Fruit fly (Drosophila melanogaster) whole organism, embryonic: ENCODE measurements around the gene Crys.

ENCODE experiments used
- Atf-2 ChIP-seq: fragments of 200-800 bp; sonication (Bioruptor generic); optimal IDR thresholded peaks from 2 replicates; lab custom pipeline; 2016; ENCODE audit warnings: missing biosample characterization, missing genetic modification characterization
- CG10543 ChIP-seq: fragments of 200-800 bp; sonication (Bioruptor generic); optimal IDR thresholded peaks from 3 replicates; lab custom pipeline; 2017; ENCODE audit warnings: missing biosample characterization, mild to moderate bottlenecking, missing genetic modification characterization, moderate library complexity
- CG10979 ChIP-seq: fragments of 200-800 bp; sonication (Bioruptor generic); optimal IDR thresholded peaks from 2 replicates; lab custom pipeline; 2018; ENCODE audit warnings: missing biosample characterization, mild to moderate bottlenecking, missing genetic modification characterization, moderate library complexity
- CG11504 ChIP-seq: fragments of 200-800 bp; sonication (Bioruptor generic); optimal IDR thresholded peaks from 3 replicates; lab custom pipeline; 2019; ENCODE audit warnings: missing biosample characterization, mild to moderate bottlenecking, missing genetic modification characterization, moderate library complexity
- CG12769 ChIP-seq: fragments of 200-800 bp; sonication (Bioruptor generic); optimal IDR thresholded peaks from 2 replicates; lab custom pipeline; 2019; ENCODE audit warnings: missing biosample characterization, mild to moderate bottlenecking, missing genetic modification characterization, moderate library complexity
- CG12942 ChIP-seq: fragments of 200-800 bp; sonication (Bioruptor generic); optimal IDR thresholded peaks from 3 replicates; lab custom pipeline; 2016; ENCODE audit warnings: missing biosample characterization, missing genetic modification characterization
- CG13296 ChIP-seq: fragments of 200-800 bp; sonication (Bioruptor generic); optimal IDR thresholded peaks from 3 replicates; lab custom pipeline; 2018; ENCODE audit warnings: missing biosample characterization, mild to moderate bottlenecking, missing genetic modification characterization
- CG14667 ChIP-seq: fragments of 200-800 bp; sonication (Bioruptor generic); IDR thresholded peaks from 2 replicates; pipeline ENCODE4 v1.3.6; 2022; ENCODE audit warnings: missing biosample characterization, missing genetic modification characterization
- CG17361 ChIP-seq: fragments of 200-800 bp; sonication (Bioruptor generic); IDR thresholded peaks from 3 replicates; pipeline ENCODE4 v1.3.6; 2022; ENCODE audit warnings: missing biosample characterization, missing genetic modification characterization
- CG18764 ChIP-seq: fragments of 200-800 bp; sonication (Bioruptor generic); optimal IDR thresholded peaks from 3 replicates; lab custom pipeline; 2016; ENCODE audit warnings: missing biosample characterization, missing genetic modification characterization
- CG2120 ChIP-seq: fragments of 200-800 bp; sonication (Bioruptor generic); optimal IDR thresholded peaks from 3 replicates; lab custom pipeline; 2016; ENCODE audit warnings: missing biosample characterization, missing genetic modification characterization
- CG2678 ChIP-seq: fragments of 200-800 bp; sonication (Bioruptor generic); optimal IDR thresholded peaks from 3 replicates; lab custom pipeline; 2019; ENCODE audit warnings: missing biosample characterization, mild to moderate bottlenecking, missing genetic modification characterization, moderate library complexity
- CG2889 ChIP-seq: fragments of 200-800 bp; sonication (Bioruptor generic); IDR thresholded peaks from 3 replicates; pipeline ENCODE4 v1.3.6; 2022; ENCODE audit warnings: missing biosample characterization, missing genetic modification characterization
- CG32532 ChIP-seq: fragments of 200-800 bp; sonication (Bioruptor generic); IDR thresholded peaks from 2 replicates; pipeline ENCODE4 v1.3.6; 2022; ENCODE audit warnings: missing biosample characterization, missing genetic modification characterization
- CG4424 ChIP-seq: fragments of 200-800 bp; sonication (Bioruptor generic); optimal IDR thresholded peaks from 3 replicates; lab custom pipeline; 2016; ENCODE audit warnings: missing biosample characterization, missing genetic modification characterization
- CG6813 ChIP-seq: fragments of 200-800 bp; sonication (Bioruptor generic); optimal IDR thresholded peaks from 2 replicates; lab custom pipeline; 2017; ENCODE audit warnings: missing biosample characterization, missing genetic modification characterization, mild to moderate bottlenecking, moderate library complexity, missing genetic modification reagents
- CG7839 ChIP-seq: fragments of 200-800 bp; sonication (Bioruptor generic); optimal IDR thresholded peaks from 3 replicates; lab custom pipeline; 2018; ENCODE audit warnings: missing biosample characterization, mild to moderate bottlenecking, missing genetic modification characterization, moderate library complexity
- CG8290 ChIP-seq, 3 experiments: fragments of 200-800 bp; sonication (Bioruptor generic); optimal IDR thresholded peaks; 2 replicates each; lab custom pipeline; 2016 to 2019; ENCODE audit warnings: missing biosample characterization in 3 of 3, missing genetic modification characterization in 3 of 3, mild to moderate bottlenecking in 2 of 3, moderate library complexity in 1 of 3
- CG8388 ChIP-seq: fragments of 200-800 bp; sonication (Bioruptor generic); optimal IDR thresholded peaks from 2 replicates; lab custom pipeline; 2019; ENCODE audit warnings: missing biosample characterization, mild to moderate bottlenecking, missing genetic modification characterization, moderate library complexity
- Doc2 ChIP-seq: fragments of 200-800 bp; sonication (Bioruptor generic); IDR thresholded peaks from 2 replicates; pipeline ENCODE4 v1.3.6; 2022; ENCODE audit warnings: missing biosample characterization, missing genetic modification characterization
- Eip74EF ChIP-seq, 2 experiments: fragments of 200-800 bp in 1 of 2; fragments of >200 bp in 1 of 2; sonication (Bioruptor generic) in 1 of 2; optimal IDR thresholded peaks; 2 replicates each; lab custom pipeline; 2017 to 2019; ENCODE audit warnings: missing biosample characterization in 2 of 2, missing genetic modification characterization in 2 of 2, mild to moderate bottlenecking in 1 of 2, moderate library complexity in 1 of 2
- Elba2 ChIP-seq: fragments of 200-800 bp; sonication (Bioruptor generic); optimal IDR thresholded peaks from 3 replicates; lab custom pipeline; 2016; ENCODE audit warnings: missing biosample characterization, missing genetic modification characterization
- Hey ChIP-seq: fragments of 200-800 bp; sonication (Bioruptor generic); optimal IDR thresholded peaks from 3 replicates; lab custom pipeline; 2018; ENCODE audit warnings: missing biosample characterization, mild to moderate bottlenecking, missing genetic modification characterization
- Hr3 ChIP-seq: fragments of 200-800 bp; sonication (Bioruptor generic); optimal IDR thresholded peaks from 3 replicates; lab custom pipeline; 2016; ENCODE audit warnings: missing biosample characterization, missing genetic modification characterization
- Hr51 ChIP-seq, 2 experiments: fragments of 200-800 bp; sonication (Bioruptor generic); optimal IDR thresholded peaks; 2 replicates in 1 of 2; 3 replicates in 1 of 2; lab custom pipeline; 2016 to 2018; ENCODE audit warnings: missing biosample characterization in 2 of 2, missing genetic modification characterization in 2 of 2, mild to moderate bottlenecking in 1 of 2, moderate library complexity in 1 of 2
- Oli ChIP-seq: fragments of 200-800 bp; sonication (Bioruptor generic); optimal IDR thresholded peaks from 2 replicates; lab custom pipeline; 2018; ENCODE audit warnings: missing biosample characterization, mild to moderate bottlenecking, missing genetic modification characterization, moderate library complexity
- Sry-β ChIP-seq: fragments of 200-800 bp; sonication (Bioruptor generic); optimal IDR thresholded peaks from 2 replicates; lab custom pipeline; 2018; ENCODE audit warnings: missing biosample characterization, mild to moderate bottlenecking, missing genetic modification characterization, moderate library complexity
- Ssrp ChIP-seq: fragments of 200-800 bp; sonication (Bioruptor generic); optimal IDR thresholded peaks from 2 replicates; lab custom pipeline; 2018; ENCODE audit warnings: missing biosample characterization, mild to moderate bottlenecking, missing genetic modification characterization, moderate library complexity
- chn ChIP-seq: fragments of 200-800 bp; sonication (Bioruptor generic); optimal IDR thresholded peaks from 2 replicates; lab custom pipeline; 2016; ENCODE audit warnings: missing biosample characterization, missing genetic modification characterization
- gce ChIP-seq: fragments of 200-800 bp; sonication (Bioruptor generic); IDR thresholded peaks from 3 replicates; pipeline ENCODE4 v1.3.6; 2022; ENCODE audit warnings: missing biosample characterization, missing genetic modification characterization
- hbn ChIP-seq: fragments of 200-800 bp; sonication (Bioruptor generic); IDR thresholded peaks from 2 replicates; pipeline ENCODE4 v1.3.6; 2022; ENCODE audit warnings: missing biosample characterization, missing genetic modification characterization; ENCODE audit not compliant: partially characterized antibody
- hkb ChIP-seq, 2 experiments: fragments of 200-800 bp in 1 of 2; fragments of >200 bp in 1 of 2; sonication (Bioruptor generic) in 1 of 2; IDR thresholded peaks in 1 of 2; optimal IDR thresholded peaks in 1 of 2; 2 replicates each; pipeline versions ENCODE4 v1.3.6 to Lab custom; 2017 to 2022; ENCODE audit warnings: missing biosample characterization in 1 of 2, missing genetic modification characterization in 1 of 2
- insv ChIP-seq, 2 experiments: fragments of 200-800 bp; sonication (Bioruptor generic); optimal IDR thresholded peaks; 3 replicates each; lab custom pipeline; 2016 to 2018; ENCODE audit warnings: missing biosample characterization in 2 of 2, missing genetic modification characterization in 2 of 2
- lola ChIP-seq, 3 experiments: fragments of >200 bp in 2 of 3; fragments of 200-800 bp in 1 of 3; sonication (Bioruptor generic) in 1 of 3; optimal IDR thresholded peaks; 2 replicates each; lab custom pipeline; 2017 to 2019; ENCODE audit warnings: missing biosample characterization in 3 of 3, missing genetic modification characterization in 3 of 3, mild to moderate bottlenecking in 1 of 3, moderate library complexity in 1 of 3
- lov ChIP-seq, 2 experiments: fragments of 200-800 bp in 1 of 2; fragments of >200 bp in 1 of 2; sonication (Bioruptor generic) in 1 of 2; IDR thresholded peaks in 1 of 2; optimal IDR thresholded peaks in 1 of 2; 2 replicates in 1 of 2; 3 replicates in 1 of 2; pipeline versions ENCODE4 v1.3.6 to Lab custom; 2017 to 2022; ENCODE audit warnings: missing biosample characterization in 1 of 2, missing genetic modification characterization in 1 of 2
- luna ChIP-seq: fragments of 200-800 bp; sonication (Bioruptor generic); optimal IDR thresholded peaks from 2 replicates; lab custom pipeline; 2016; ENCODE audit warnings: missing biosample characterization, missing genetic modification characterization
- nom ChIP-seq: fragments of 200-800 bp; sonication (Bioruptor generic); optimal IDR thresholded peaks from 2 replicates; lab custom pipeline; 2017; ENCODE audit warnings: missing biosample characterization, missing genetic modification characterization, mild to moderate bottlenecking, moderate library complexity, missing genetic modification reagents
- odd ChIP-seq: fragments of 200-800 bp; sonication (Bioruptor generic); optimal IDR thresholded peaks from 2 replicates; lab custom pipeline; 2017; ENCODE audit warnings: missing biosample characterization, mild to moderate bottlenecking, missing genetic modification characterization
- org-1 ChIP-seq: fragments of 200-800 bp; sonication (Bioruptor generic); optimal IDR thresholded peaks from 2 replicates; lab custom pipeline; 2017; ENCODE audit warnings: missing biosample characterization, missing genetic modification characterization
- pita ChIP-seq: fragments of 200-800 bp; sonication (Bioruptor generic); optimal IDR thresholded peaks from 2 replicates; lab custom pipeline; 2017; ENCODE audit warnings: missing biosample characterization, mild to moderate bottlenecking, missing genetic modification characterization
- pzg ChIP-seq: fragments of 200-800 bp; sonication (Bioruptor generic); optimal IDR thresholded peaks from 3 replicates; lab custom pipeline; 2018; ENCODE audit warnings: missing biosample characterization, mild to moderate bottlenecking, missing genetic modification characterization, moderate library complexity
- row ChIP-seq: fragments of 200-800 bp; sonication (Bioruptor generic); IDR thresholded peaks from 3 replicates; pipeline ENCODE4 v1.3.6; 2022; ENCODE audit warnings: missing biosample characterization, missing genetic modification characterization
- sc ChIP-seq, 3 experiments: fragments of >200 bp in 2 of 3; fragments of 200-800 bp in 1 of 3; sonication (Bioruptor generic) in 1 of 3; optimal IDR thresholded peaks; 2 replicates in 2 of 3; 3 replicates in 1 of 3; lab custom pipeline; 2017; ENCODE audit warnings: mild to moderate bottlenecking in 1 of 3, missing biosample characterization in 1 of 3, missing genetic modification characterization in 1 of 3, missing genetic modification reagents in 1 of 3
- schlank ChIP-seq: fragments of 200-800 bp; sonication (Bioruptor generic); optimal IDR thresholded peaks from 2 replicates; lab custom pipeline; 2018; ENCODE audit warnings: missing biosample characterization, mild to moderate bottlenecking, missing genetic modification characterization
- sens ChIP-seq: fragments of 200-800 bp; sonication (Bioruptor generic); peaks from one replicate; lab custom pipeline; 2016; ENCODE audit warnings: missing biosample characterization, missing genetic modification characterization
- sqz ChIP-seq: fragments of 200-800 bp; sonication (Bioruptor generic); optimal IDR thresholded peaks from 3 replicates; lab custom pipeline; 2018; ENCODE audit warnings: missing biosample characterization, mild to moderate bottlenecking, missing genetic modification characterization
- sr ChIP-seq: fragments of 200-800 bp; sonication (Bioruptor generic); IDR thresholded peaks from 3 replicates; pipeline ENCODE4 v1.3.6; 2022; ENCODE audit warnings: missing biosample characterization, missing genetic modification characterization
- unpg ChIP-seq: fragments of 200-800 bp; sonication (Bioruptor generic); optimal IDR thresholded peaks from 3 replicates; lab custom pipeline; 2018; ENCODE audit warnings: missing biosample characterization, mild to moderate bottlenecking, missing genetic modification characterization, moderate library complexity

The Crys gene

DNA sequence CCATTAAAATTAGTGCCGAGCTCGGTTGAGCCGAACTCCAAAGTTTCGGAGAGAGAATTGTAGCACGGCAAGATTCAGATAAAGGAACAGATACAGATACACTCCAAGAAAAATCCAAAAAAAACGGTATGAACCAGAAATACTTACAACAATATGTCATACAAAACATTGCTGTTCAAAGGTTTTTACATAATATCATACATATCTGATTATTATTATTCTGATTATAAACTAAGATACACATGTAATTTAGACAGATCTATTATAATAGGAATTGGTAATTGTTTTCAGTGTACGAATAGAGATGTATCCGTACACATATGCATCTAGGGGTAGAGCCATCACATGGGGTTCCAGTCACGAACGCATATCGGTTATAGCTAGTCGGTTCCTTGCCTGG, 36.1 kb downstream of the Crys start (continued):
- no peak for TF ChIP-seq Doc2 (GFP tag; lab: Robert Waterston, UW)
- TF ChIP-seq Eip74EF (GFP tag; optimal IDR thresholded peaks at IDR 0.05; lab: Kevin White, UChicago) = no peak
- no peak for TF ChIP-seq Elba2 (GFP tag; lab: Kevin White, UChicago)
- TF ChIP-seq chn (GFP tag; lab: Kevin White, UChicago) = no peak
- TF ChIP-seq schlank (tag; lab: Kevin White, UChicago) = no peak
- TF ChIP-seq unpg (GFP tag; lab: Kevin White, UChicago) = peak; percentile 46
- no peak for TF ChIP-seq Atf-2
- TF ChIP-seq CG4424 (GFP tag; lab: Kevin White, UChicago) = no peak
- TF ChIP-seq sr (GFP tag; lab: Robert Waterston, UW) = no peak
- no peak for TF ChIP-seq CG10543 (GFP tag; lab: Kevin White, UChicago)
- TF ChIP-seq lola (GFP tag; optimal IDR thresholded peaks at IDR 0.05; lab: Kevin White, UChicago) = peak in 1 of 3 experiments; percentile 58
- no peak for TF ChIP-seq CG32532 (GFP tag; lab: Robert Waterston, UW)
- TF ChIP-seq insv (GFP tag; optimal IDR thresholded peaks at IDR 0.05; lab: Kevin White, UChicago) = no peak
- TF ChIP-seq pzg = no peak
- no peak for TF ChIP-seq CG12942 (GFP tag; lab: Kevin White, UChicago)
- no peak for TF ChIP-seq CG13296 (GFP tag; lab: Kevin White, UChicago)
- peak; percentile 22; the same call in 1 of the 3 replicates for TF ChIP-seq CG17361 (GFP tag; lab: Robert Waterston, UW)
- TF ChIP-seq CG2678 (tag; lab: Kevin White, UChicago) = no peak
- peak; percentile 10 for TF ChIP-seq Oli (tag; lab: Kevin White, UChicago)
- no peak for TF ChIP-seq CG12769 (tag; lab: Kevin White, UChicago)
- TF ChIP-seq CG8290 (GFP tag; optimal IDR thresholded peaks at IDR 0.05; lab: Kevin White, UChicago) = no peak
- no peak for TF ChIP-seq CG8290 (tag; optimal IDR thresholded peaks at IDR 0.05; lab: Kevin White, UChicago)
- no peak for TF ChIP-seq hkb (optimal IDR thresholded peaks at IDR 0.05; lab: Kevin White, UChicago)
- TF ChIP-seq hkb (GFP tag; IDR thresholded peaks at IDR 0.05; lab: Robert Waterston, UW) = 0 out of 2 replicates have a peak, but pooled peaks have one; percentile 15
- TF ChIP-seq CG11504 (tag; lab: Kevin White, UChicago) = no peak
- no peak for TF ChIP-seq lov (optimal IDR thresholded peaks at IDR 0.05; lab: Kevin White, UChicago)
- TF ChIP-seq lov (GFP tag; IDR thresholded peaks at IDR 0.05; lab: Robert Waterston, UW) = no peak
- TF ChIP-seq CG18764 (GFP tag; lab: Kevin White, UChicago) = no peak
- no peak for TF ChIP-seq org-1
- TF ChIP-seq odd (GFP tag; lab: Kevin White, UChicago) = no peak
- no peak for TF ChIP-seq CG2889 (GFP tag; lab: Robert Waterston, UW)
- TF ChIP-seq CG8388 (GFP tag; lab: Kevin White, UChicago) = peak; percentile 27
- no peak for TF ChIP-seq hbn (GFP tag; lab: Robert Waterston, UW)
- TF ChIP-seq Sry-β = no peak
- TF ChIP-seq Hey = no peak
- TF ChIP-seq Hr51 (GFP tag; optimal IDR thresholded peaks at IDR 0.05; lab: Kevin White, UChicago) = no peak
- TF ChIP-seq nom (GFP tag; lab: Kevin White, UChicago) = no peak
- no peak for TF ChIP-seq CG2120 (GFP tag; lab: Kevin White, UChicago)
- no peak for TF ChIP-seq CG14667 (GFP tag; lab: Robert Waterston, UW)
- peak; percentile 8 for TF ChIP-seq Ssrp
- TF ChIP-seq CG10979 (tag; lab: Kevin White, UChicago) = peak; percentile 17
- TF ChIP-seq CG7839 (tag; lab: Kevin White, UChicago) = peak; percentile 11
- TF ChIP-seq sc (optimal IDR thresholded peaks at IDR 0.05; lab: Kevin White, UChicago) = no peak
- TF ChIP-seq sc (GFP tag; optimal IDR thresholded peaks at IDR 0.05; lab: Kevin White, UChicago) = no peak
- TF ChIP-seq gce (GFP tag; lab: Robert Waterston, UW) = no peak
- TF ChIP-seq sens (GFP tag; lab: Kevin White, UChicago) = peak; percentile 15
- peak; percentile 36; the same call in 1 of the 3 replicates for TF ChIP-seq row
- TF ChIP-seq pita (GFP tag; lab: Kevin White, UChicago) = no peak
- TF ChIP-seq CG6813 (GFP tag; lab: Kevin White, UChicago) = no peak
- no peak for TF ChIP-seq Hr3
- no peak for TF ChIP-seq luna (GFP tag; lab: Kevin White, UChicago)
- no peak for TF ChIP-seq sqz (GFP tag; lab: Kevin White, UChicago)
